Worm (Caenorhabditis elegans) whole organism, young adult: ENCODE measurements around the gene C34C12.7.
A peak's percentile ranks its signal among the peaks of the same experiment; 100 is the strongest.

Source experiments
- F49E8.2 ChIP-seq: sonication (generic microtip); optimal IDR thresholded peaks from 3 replicates; lab custom pipeline; 2017; ENCODE audit warnings: missing genetic modification characterization, mild to moderate bottlenecking, missing compliant biosample characterization, antibody characterized with exemption, moderate library complexity; ENCODE audit not compliant: insufficient read depth
- T07F8.4 ChIP-seq: sonication (generic microtip); optimal IDR thresholded peaks from 2 replicates; lab custom pipeline; 2016; ENCODE audit warnings: mild to moderate bottlenecking, missing genetic modification characterization, moderate library complexity, missing compliant biosample characterization
- Y56A3A.18 ChIP-seq: fragments of 200-800 bp; sonication (Bioruptor generic); IDR thresholded peaks from 2 replicates; pipeline ENCODE4 v1.3.6; 2022; ENCODE audit warnings: missing genetic modification reagents, missing genetic modification characterization, missing compliant biosample characterization
- Y67H2A.10 ChIP-seq: fragments of 200-800 bp; sonication (Bioruptor generic); conservative IDR thresholded peaks from 2 replicates; pipeline ENCODE4 v1.3.6; 2022; ENCODE audit warnings: missing genetic modification reagents, missing genetic modification characterization, missing compliant biosample characterization
- attf-5 ChIP-seq: fragments of 200-800 bp; sonication (Bioruptor generic); optimal IDR thresholded peaks from 2 replicates; lab custom pipeline; 2018; ENCODE audit warnings: mild to moderate bottlenecking, missing genetic modification characterization, missing compliant biosample characterization
- bed-2 ChIP-seq: fragments of 200-800 bp; sonication (Bioruptor generic); IDR thresholded peaks from 2 replicates; pipeline ENCODE4 v1.3.6; 2022; ENCODE audit warnings: missing genetic modification reagents, missing genetic modification characterization, missing compliant biosample characterization
- ccch-3 ChIP-seq: fragments of 200-800 bp; sonication (Bioruptor generic); optimal IDR thresholded peaks from 2 replicates; lab custom pipeline; 2018; ENCODE audit warnings: mild to moderate bottlenecking, missing genetic modification characterization, missing compliant biosample characterization
- cebp-1 ChIP-seq, 2 experiments: fragments of 200-800 bp in 1 of 2; sonication (Bioruptor generic) in 1 of 2; sonication (generic microtip) in 1 of 2; IDR thresholded peaks in 1 of 2; optimal IDR thresholded peaks in 1 of 2; 2 replicates each; pipeline versions ENCODE4 v1.3.6 to Lab custom; 2017 to 2022; ENCODE audit warnings: missing compliant biosample characterization in 2 of 2, missing genetic modification characterization in 2 of 2, mild to moderate bottlenecking in 1 of 2, missing genetic modification reagents in 1 of 2, moderate library complexity in 1 of 2
- cebp-2 ChIP-seq: fragments of 200-800 bp; sonication (Bioruptor generic); IDR thresholded peaks from 2 replicates; pipeline ENCODE4 v1.3.6; 2022; ENCODE audit warnings: missing genetic modification characterization, missing compliant biosample characterization
- ceh-100 ChIP-seq: fragments of 200-800 bp; sonication (Bioruptor generic); IDR thresholded peaks from 2 replicates; pipeline ENCODE4 v1.3.6; 2022; ENCODE audit warnings: missing genetic modification reagents, missing genetic modification characterization, missing compliant biosample characterization
- ceh-27 ChIP-seq: fragments of 200-800 bp; sonication (Bioruptor generic); optimal IDR thresholded peaks from 2 replicates; lab custom pipeline; 2018; ENCODE audit warnings: mild to moderate bottlenecking, missing genetic modification characterization, moderate library complexity, missing compliant biosample characterization
- dox-1 ChIP-seq: fragments of 200-800 bp; sonication (Bioruptor generic); IDR thresholded peaks from 2 replicates; pipeline ENCODE4 v1.3.6; 2022; ENCODE audit warnings: missing genetic modification reagents, missing genetic modification characterization, missing compliant biosample characterization
- dpff-1 ChIP-seq: sonication (generic microtip); optimal IDR thresholded peaks from 2 replicates; lab custom pipeline; 2017; ENCODE audit warnings: mild to moderate bottlenecking, missing genetic modification characterization, missing compliant biosample characterization
- efl-1 ChIP-seq: fragments of 150-350 bp; optimal IDR thresholded peaks from 2 replicates; lab custom pipeline; 2014; ENCODE audit warnings: missing biosample characterization, missing genetic modification reagents, missing genetic modification characterization
- ekl-4 ChIP-seq: fragments of 200-800 bp; sonication (Bioruptor generic); IDR thresholded peaks from 2 replicates; pipeline ENCODE4 v1.3.6; 2022; ENCODE audit warnings: missing genetic modification reagents, missing genetic modification characterization, missing compliant biosample characterization
- gei-17 ChIP-seq: fragments of 200-800 bp; sonication (Bioruptor generic); optimal IDR thresholded peaks from 2 replicates; lab custom pipeline; 2018; ENCODE audit warnings: mild to moderate bottlenecking, missing genetic modification characterization, missing compliant biosample characterization
- hlh-12 ChIP-seq: sonication (generic microtip); optimal IDR thresholded peaks from 2 replicates; lab custom pipeline; 2016; ENCODE audit warnings: missing genetic modification characterization, missing compliant biosample characterization
- hmg-1.2 ChIP-seq: fragments of 200-800 bp; sonication (Bioruptor generic); IDR thresholded peaks from 2 replicates; pipeline ENCODE4 v1.3.6; 2022; ENCODE audit warnings: missing genetic modification reagents, missing genetic modification characterization, missing compliant biosample characterization
- let-526 ChIP-seq: fragments of 200-800 bp; sonication (Bioruptor generic); IDR thresholded peaks from 2 replicates; pipeline ENCODE4 v1.3.6; 2022; ENCODE audit warnings: missing genetic modification reagents, missing genetic modification characterization, missing compliant biosample characterization
- lsl-1 ChIP-seq: fragments of 200-800 bp; sonication (Bioruptor generic); optimal IDR thresholded peaks from 2 replicates; lab custom pipeline; 2018; ENCODE audit warnings: mild to moderate bottlenecking, missing genetic modification characterization, moderate library complexity, missing compliant biosample characterization
- madf-3 ChIP-seq: fragments of 200-800 bp; sonication (Bioruptor generic); IDR thresholded peaks from 2 replicates; pipeline ENCODE4 v1.3.6; 2022; ENCODE audit warnings: missing genetic modification reagents, missing genetic modification characterization, missing compliant biosample characterization
- mcd-1 ChIP-seq: fragments of 200-800 bp; sonication (Bioruptor generic); IDR thresholded peaks from 2 replicates; pipeline ENCODE4 v1.3.6; 2022; ENCODE audit warnings: missing genetic modification reagents, missing genetic modification characterization, missing compliant biosample characterization
- mxl-1 ChIP-seq: sonication (generic microtip); optimal IDR thresholded peaks from 2 replicates; lab custom pipeline; 2016; ENCODE audit warnings: missing genetic modification characterization, missing compliant biosample characterization
- nfyb-1 ChIP-seq: fragments of 200-800 bp; sonication (Bioruptor generic); IDR thresholded peaks from 2 replicates; pipeline ENCODE4 v1.3.6; 2022; ENCODE audit warnings: missing genetic modification reagents, missing genetic modification characterization, missing compliant biosample characterization
- nhr-80 ChIP-seq: sonication (generic microtip); optimal IDR thresholded peaks from 2 replicates; lab custom pipeline; 2016; ENCODE audit warnings: missing genetic modification characterization, missing compliant biosample characterization
- pha-4 ChIP-seq: fragments of 150-350 bp; sonication (generic microtip); optimal IDR thresholded peaks from 2 replicates; lab custom pipeline; 2014; ENCODE audit warnings: missing biosample characterization, missing genetic modification reagents, missing genetic modification characterization
- rec-8 ChIP-seq, 2 experiments: sonication (generic microtip); optimal IDR thresholded peaks; 2 replicates each; lab custom pipeline; 2016; ENCODE audit warnings: mild to moderate bottlenecking in 2 of 2, missing genetic modification characterization in 2 of 2, missing genetic modification reagents in 2 of 2, missing genotype in 2 of 2, missing biosample characterization in 1 of 2, missing compliant biosample characterization in 1 of 2, moderate library complexity in 1 of 2
- snpc-3.4 ChIP-seq: sonication (generic microtip); optimal IDR thresholded peaks from 2 replicates; lab custom pipeline; 2017; ENCODE audit warnings: missing genetic modification characterization, mild to moderate bottlenecking, missing compliant biosample characterization, antibody characterized with exemption, moderate library complexity, missing genotype, missing genetic modification reagents
- somi-1 ChIP-seq: fragments of 200-800 bp; sonication (Bioruptor generic); optimal IDR thresholded peaks from 2 replicates; lab custom pipeline; 2018; ENCODE audit warnings: mild to moderate bottlenecking, missing genetic modification characterization, missing compliant biosample characterization
- sptf-2 ChIP-seq: fragments of 200-800 bp; sonication (Bioruptor generic); optimal IDR thresholded peaks from 2 replicates; lab custom pipeline; 2018; ENCODE audit warnings: mild to moderate bottlenecking, missing genetic modification characterization, missing compliant biosample characterization
- tbx-9 ChIP-seq: sonication (generic microtip); optimal IDR thresholded peaks from 2 replicates; lab custom pipeline; 2016; ENCODE audit warnings: borderline replicate concordance, missing genetic modification characterization, inconsistent platforms, missing compliant biosample characterization
- unc-130 ChIP-seq: sonication (generic microtip); optimal IDR thresholded peaks from 2 replicates; lab custom pipeline; 2016; ENCODE audit warnings: missing genetic modification reagents, missing genetic modification characterization, missing compliant biosample characterization
- ztf-18 ChIP-seq: sonication (generic microtip); optimal IDR thresholded peaks from 2 replicates; lab custom pipeline; 2016; ENCODE audit warnings: missing genotype, mild to moderate bottlenecking, missing genetic modification characterization, missing compliant biosample characterization
- ztf-26 ChIP-seq: sonication (generic microtip); optimal IDR thresholded peaks from 2 replicates; lab custom pipeline; 2017; ENCODE audit warnings: missing genetic modification characterization, missing compliant biosample characterization

The C34C12.7 gene

ce11 chrIII:3480236-3480635, 7.9 kb downstream of the C34C12.7 start:
- no peak for TF ChIP-seq efl-1
- TF ChIP-seq dox-1 (GFP tag; lab: Robert Waterston, UW), result no peak
- no peak for TF ChIP-seq hlh-12 (tag; lab: Kevin White, UChicago)
- TF ChIP-seq F49E8.2 (tag; lab: Kevin White, UChicago), result no peak
- TF ChIP-seq gei-17, result no peak
- TF ChIP-seq rec-8 (tag; optimal IDR thresholded peaks at IDR 0.05; lab: Kevin White, UChicago), result no peak
- no peak for TF ChIP-seq ceh-27 (GFP tag; lab: Kevin White, UChicago)
- TF ChIP-seq lsl-1 (GFP tag; lab: Kevin White, UChicago), result no peak
- TF ChIP-seq cebp-2 (GFP tag; lab: Robert Waterston, UW), result no peak
- no peak for TF ChIP-seq Y67H2A.10 (GFP tag; lab: Robert Waterston, UW)
- no peak for TF ChIP-seq nfyb-1
- no peak for TF ChIP-seq attf-5 (GFP tag; lab: Kevin White, UChicago)

- TF ChIP-seq nfyb-1 (0 out of 2 replicates have a peak, but pooled peaks have one; percentile 35), pha-4 (no peak)
These were observed 9.2 kb downstream of the C34C12.7 start for ce11 chrIII:3478795-3479398.

- TF ChIP-seq hmg-1.2 (GFP tag; lab: Robert Waterston, UW) (no peak), tbx-9 (tag; lab: Kevin White, UChicago) (no peak)
These were observed 10.8 kb downstream of the C34C12.7 start for ce11 chrIII:3477375-3477774.

ce11 chrIII:3476245-3476644, 11.9 kb downstream of the C34C12.7 start:
- TF ChIP-seq unc-130 (GFP tag; lab: Kevin White, UChicago), result peak; percentile 7
- TF ChIP-seq snpc-3.4 (tag; lab: Kevin White, UChicago), result no peak
- TF ChIP-seq ccch-3 (GFP tag; lab: Kevin White, UChicago), result peak; percentile 5
- no peak for TF ChIP-seq mcd-1 (GFP tag; lab: Robert Waterston, UW)
- 0 out of 2 replicates have a peak, but pooled peaks have one; percentile 8 for TF ChIP-seq bed-2 (GFP tag; lab: Robert Waterston, UW)
- TF ChIP-seq somi-1 (GFP tag; lab: Kevin White, UChicago), result no peak
- peak; percentile 86 for TF ChIP-seq ceh-100
- TF ChIP-seq, all 124 proteins: peak for 4

ce11 chrIII:3475497-3475896, 12.6 kb downstream of the C34C12.7 start, which contains the start of gene C34C12.9:
C34C12.9 (minus strand) TSS chrIII:3475512.
- TF ChIP-seq dpff-1 (tag; lab: Kevin White, UChicago) (no peak), cebp-1 (GFP tag; IDR thresholded peaks at IDR 0.05; lab: Robert Waterston, UW) (no peak), cebp-1 (tag; optimal IDR thresholded peaks at IDR 0.05; lab: Kevin White, UChicago) (no peak), let-526 (GFP tag; lab: Robert Waterston, UW) (no peak), ekl-4 (no peak), nhr-80 (tag; lab: Kevin White, UChicago) (peak; percentile 54), T07F8.4 (tag; lab: Kevin White, UChicago) (no peak), sptf-2 (GFP tag; lab: Kevin White, UChicago) (no peak), ceh-27 (GFP tag; lab: Kevin White, UChicago) (no peak), ztf-18 (tag; lab: Kevin White, UChicago) (no peak), Y56A3A.18 (0 out of 2 replicates have a peak, but pooled peaks have one; percentile 36), nfyb-1 (no peak), dox-1 (GFP tag; lab: Robert Waterston, UW) (peak; percentile 20; the same call in 1 of the 2 replicates), ztf-26 (tag; lab: Kevin White, UChicago) (no peak), mxl-1 (no peak), madf-3 (GFP tag; lab: Robert Waterston, UW) (no peak)
- TF ChIP-seq, all 124 proteins: peak for 3
